Fruit fly (Drosophila melanogaster) whole organism, larva: ENCODE measurements around the gene CG13640.

Experiments used
- noc ChIP-seq: fragments of 200-800 bp; sonication (Bioruptor generic); optimal IDR thresholded peaks from 3 replicates; lab custom pipeline; 2019; ENCODE audit warnings: missing biosample characterization, mild to moderate bottlenecking, missing genetic modification characterization, moderate library complexity

CG13640 gene

DNA sequence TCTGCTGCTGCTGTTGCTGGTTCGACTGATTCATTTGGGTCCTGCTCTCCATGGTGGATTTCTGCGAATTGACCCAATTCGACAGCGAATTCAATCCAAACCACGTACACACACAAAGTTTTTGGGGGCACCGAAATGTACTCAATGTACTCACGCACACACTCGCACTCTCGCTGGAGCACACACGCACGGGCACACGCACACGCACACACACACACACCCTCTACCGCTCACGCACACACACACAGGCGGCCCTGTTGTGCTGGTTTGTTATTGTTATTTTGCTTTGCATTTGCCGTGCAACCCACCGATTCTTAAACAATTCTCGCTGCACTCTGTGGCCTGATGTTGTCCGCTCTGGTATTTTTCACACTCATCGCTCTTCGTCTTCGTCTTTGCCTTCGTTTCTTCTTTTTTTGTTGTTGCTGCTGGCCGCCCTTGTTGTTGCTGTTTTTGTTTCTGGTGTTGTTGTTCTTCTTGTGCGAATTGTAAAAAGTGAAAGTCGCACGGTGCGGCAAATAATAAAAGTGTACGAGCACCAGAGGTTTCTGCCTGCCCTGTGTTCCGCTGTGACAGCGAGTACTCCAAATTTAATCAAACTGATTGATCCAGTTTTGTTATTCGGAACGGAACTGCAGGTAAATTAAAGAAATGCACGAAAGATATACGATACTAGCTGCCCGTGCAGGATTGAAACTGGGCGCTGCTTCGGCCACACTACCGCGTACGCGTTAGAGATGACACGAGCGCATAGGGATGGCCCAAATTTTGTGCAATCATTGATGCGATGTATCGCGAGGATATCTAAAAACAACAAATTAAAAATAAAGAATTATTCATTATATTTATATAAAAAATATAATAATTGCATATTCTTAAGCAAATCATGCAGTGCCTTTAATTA is 14.2 kb upstream of the CG13640 start, which contains the start of gene CG3744:
Gene CG3744, minus strand, starts transcription at position 716 of the 904 bp plus-strand sequence.
- peak; percentile 41 for TF ChIP-seq noc (tag; lab: Kevin White, UChicago)

dm6 chr3R:24870389-24871048 is 8.6 kb upstream of the CG13640 start, which contains the start of gene CycB3:
Gene CycB3 (minus strand): TSS chr3R:24870816.
- TF ChIP-seq noc (tag; lab: Kevin White, UChicago) = no peak

DNA sequence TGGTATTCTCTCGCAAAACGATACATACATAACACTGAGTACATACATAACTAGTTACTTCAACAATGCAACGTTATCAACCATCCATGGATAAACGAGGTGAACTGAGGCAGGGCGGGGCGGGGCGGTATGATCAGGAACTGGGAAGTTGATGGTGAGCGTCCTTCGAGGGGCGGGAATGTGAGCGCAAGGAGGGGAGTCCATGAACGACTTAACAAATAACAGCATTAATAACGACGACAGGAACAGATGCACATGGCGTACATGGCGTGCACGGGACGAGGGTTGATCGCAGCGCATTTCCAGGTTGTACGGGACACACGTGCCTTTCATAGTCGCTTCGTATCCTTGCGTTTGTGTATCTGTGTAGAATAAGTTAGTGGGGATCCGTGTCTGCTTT is 6.0 kb upstream of the CG13640 start:
- no peak for TF ChIP-seq noc (tag; lab: Kevin White, UChicago)

dm6 chr3R:24866976-24867375 is 5.0 kb upstream of the CG13640 start:
- no peak for TF ChIP-seq noc (tag; lab: Kevin White, UChicago)

- peak; percentile 83 for TF ChIP-seq noc (tag; lab: Kevin White, UChicago)
Observed at dm6 chr3R:24864719-24865400, 2.9 kb upstream of the CG13640 start, which contains the start of the genes Srg1 and Elal. Gene Srg1 (minus strand): TSS chr3R:24864732. Gene Elal (plus strand): TSS chr3R:24865350.

- TF ChIP-seq noc (tag; lab: Kevin White, UChicago) = no peak
Observed at dm6 chr3R:24863894-24864293, 1.9 kb upstream of the CG13640 start.

dm6 chr3R:24862574-24863089 is 667 bp upstream of the CG13640 start, which contains the start of gene CG7016:
Gene CG7016 (plus strand): TSS chr3R:24862931.
- no peak for TF ChIP-seq noc (tag; lab: Kevin White, UChicago)

DNA sequence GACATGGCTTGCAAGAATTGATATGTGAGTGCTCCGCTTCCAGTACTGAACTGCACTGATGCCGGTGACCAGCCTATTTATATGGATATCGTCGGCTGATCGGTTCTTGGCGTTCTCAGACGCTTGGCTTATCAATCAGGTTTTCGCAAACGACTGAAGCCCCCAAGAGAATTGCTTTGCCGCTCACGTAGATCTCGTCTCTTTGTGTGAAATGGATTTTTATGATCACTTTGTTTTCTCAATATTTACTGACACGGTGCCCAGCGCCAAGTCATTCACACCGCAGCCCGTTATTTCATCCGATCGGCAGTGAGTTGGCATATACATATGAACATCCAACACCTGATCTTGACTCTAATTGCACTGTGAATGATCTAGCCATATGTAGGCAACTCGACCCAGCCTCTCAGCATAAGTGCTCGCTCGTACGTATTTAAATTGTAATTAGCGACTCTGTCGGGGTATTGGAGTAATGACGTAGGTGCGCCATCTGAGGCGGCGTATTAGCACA is 1.6 kb downstream of the CG13640 start, which contains the start of gene CG13639:
Gene CG13639, minus strand, starts transcription at position 51 of the 511 bp plus-strand sequence.
- no peak for TF ChIP-seq noc (tag; lab: Kevin White, UChicago)

DNA sequence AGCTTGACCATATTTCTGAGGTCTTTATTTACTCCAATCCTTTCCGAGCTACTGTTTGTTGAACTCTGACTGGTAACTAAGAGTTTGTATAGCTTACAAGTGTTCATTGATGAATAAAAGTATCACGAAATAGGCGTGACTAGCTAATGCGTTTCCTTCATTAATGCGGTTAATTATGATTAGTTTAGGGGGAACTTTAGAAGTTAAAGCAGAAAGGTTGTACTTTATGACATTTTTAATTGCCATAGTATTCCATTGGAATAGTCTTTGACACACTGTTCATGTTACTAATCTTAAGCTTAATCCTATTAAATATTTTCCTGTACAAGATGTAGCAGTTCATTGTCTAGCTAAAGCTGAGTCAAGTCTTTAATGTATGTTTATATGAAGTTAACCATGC is 2.3 kb downstream of the CG13640 start, which contains the start of gene ppk22:
Gene ppk22, minus strand, starts transcription at position 101 of the 400 bp plus-strand sequence.
- TF ChIP-seq noc (tag; lab: Kevin White, UChicago) = no peak

DNA sequence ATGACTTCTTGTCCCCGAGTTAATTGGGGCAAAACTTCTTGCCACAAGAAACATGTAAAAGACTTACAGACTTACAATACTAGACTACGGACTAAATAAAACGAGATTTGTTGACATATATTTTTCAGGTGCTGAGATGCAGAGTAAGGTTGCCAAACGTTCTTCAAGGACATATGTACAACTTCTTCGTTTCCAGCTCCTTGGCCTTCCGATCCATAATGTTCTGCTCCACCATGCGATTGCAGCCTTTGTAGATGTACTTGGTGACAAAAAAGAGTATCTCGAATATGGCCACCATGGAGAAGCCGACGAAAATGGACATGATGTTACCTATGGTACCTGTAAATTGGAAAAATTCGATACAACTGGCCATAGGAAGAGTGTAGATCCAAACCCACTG is 4.5 kb downstream of the CG13640 start, which contains the start of gene CAH4:
Gene CAH4, minus strand, starts transcription at position 101 of the 400 bp plus-strand sequence.
- TF ChIP-seq noc (tag; lab: Kevin White, UChicago) = no peak

- no peak for TF ChIP-seq noc (tag; lab: Kevin White, UChicago)
Observed at dm6 chr3R:24856143-24856542, 5.8 kb downstream of the CG13640 start, which contains the start of gene HDAC11. Gene HDAC11 (minus strand): TSS chr3R:24856243.

DNA sequence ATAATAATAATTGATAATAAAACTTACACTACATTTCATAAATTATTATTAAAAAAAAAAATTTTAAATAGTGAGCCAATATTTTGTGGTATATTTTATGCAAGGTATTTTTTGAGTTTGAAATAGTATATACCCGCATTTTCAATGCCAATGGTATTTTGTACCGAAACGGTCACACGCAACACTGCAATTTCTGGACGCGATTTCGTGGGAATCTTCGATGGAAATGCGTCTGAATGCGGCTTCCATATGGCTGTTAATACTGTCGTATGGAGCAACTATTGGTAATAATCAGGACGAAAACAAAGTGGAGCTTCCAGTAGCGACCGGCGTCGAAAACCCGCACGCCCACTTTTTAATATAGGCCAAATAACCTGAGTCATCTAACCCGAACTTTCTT is 10.5 kb downstream of the CG13640 start, which contains the start of gene Nct:
Gene Nct, plus strand, starts transcription at position 173 of the 400 bp plus-strand sequence.
- TF ChIP-seq noc (tag; lab: Kevin White, UChicago) = no peak

dm6 chr3R:24850420-24850819 is 11.5 kb downstream of the CG13640 start, which contains the start of gene CG7006:
Gene CG7006 (plus strand): TSS chr3R:24850627.
- TF ChIP-seq noc (tag; lab: Kevin White, UChicago) = no peak
